Fruit fly (Drosophila melanogaster) Kc167 (cell line): ENCODE data around the gene CG32440.

Experiments
- Myc ChIP-seq: fragments of >200 bp; optimal IDR thresholded peaks from 2 replicates; lab custom pipeline; 2017; ENCODE audit warnings: missing external identifiers
- Sin3A ChIP-seq: fragments of >200 bp; optimal IDR thresholded peaks from 2 replicates; lab custom pipeline; 2018; ENCODE audit warnings: missing external identifiers
- h ChIP-seq: fragments of >200 bp; optimal IDR thresholded peaks from 3 replicates; lab custom pipeline; 2018; ENCODE audit warnings: missing external identifiers
- insv ChIP-seq: fragments of >200 bp; optimal IDR thresholded peaks from 3 replicates; lab custom pipeline; 2018; ENCODE audit warnings: missing external identifiers
- psq ChIP-seq: fragments of >200 bp; optimal IDR thresholded peaks from 2 replicates; lab custom pipeline; 2017; ENCODE audit warnings: missing external identifiers
- ttk ChIP-seq: sonication (Bioruptor generic); optimal IDR thresholded peaks from 2 replicates; lab custom pipeline; 2017; ENCODE audit warnings: missing external identifiers

- TF ChIP-seq Myc (lab: Kevin White, UChicago) (no peak), h (no peak), Sin3A (lab: Kevin White, UChicago) (no peak), insv (lab: Kevin White, UChicago) (no peak), psq (no peak), ttk (lab: Kevin White, UChicago) (no peak)
Observed at dm6 chr3L:21359879-21360278, at the start of gene CG32440.
